Worm (Caenorhabditis elegans) whole organism, midembryonic: Measurements from ENCODE around the gene idpp-16.

ENCODE experiments used
- T22C8.4 ChIP-seq: fragments of 200-800 bp; sonication (Bioruptor generic); IDR thresholded peaks from 2 replicates; pipeline ENCODE4 v1.3.6; 2022; ENCODE audit warnings: missing genetic modification characterization, missing compliant biosample characterization
- flt-1 ChIP-seq: fragments of 200-800 bp; sonication (Bioruptor generic); IDR thresholded peaks from 2 replicates; pipeline ENCODE4 v1.3.6; 2022; ENCODE audit warnings: missing genetic modification characterization, missing compliant biosample characterization
- klf-2 ChIP-seq: fragments of 200-800 bp; sonication (Bioruptor generic); conservative IDR thresholded peaks from 2 replicates; pipeline ENCODE4 v1.3.6; 2022; ENCODE audit warnings: missing genetic modification reagents, missing genetic modification characterization, missing compliant biosample characterization
- ref-1 ChIP-seq: fragments of 200-800 bp; sonication (Bioruptor generic); conservative IDR thresholded peaks from 2 replicates; pipeline ENCODE4 v1.3.6; 2022; ENCODE audit warnings: missing genetic modification reagents, missing genetic modification characterization, missing compliant biosample characterization
- tab-1 ChIP-seq: fragments of 200-800 bp; sonication (Bioruptor generic); IDR thresholded peaks from 2 replicates; pipeline ENCODE4 v1.3.6; 2022; ENCODE audit warnings: missing genetic modification characterization, missing compliant biosample characterization
- ztf-23 ChIP-seq: fragments of 200-800 bp; sonication (Bioruptor generic); IDR thresholded peaks from 2 replicates; pipeline ENCODE4 v1.3.6; 2022; ENCODE audit warnings: missing genetic modification reagents, missing genetic modification characterization, missing compliant biosample characterization

DNA sequence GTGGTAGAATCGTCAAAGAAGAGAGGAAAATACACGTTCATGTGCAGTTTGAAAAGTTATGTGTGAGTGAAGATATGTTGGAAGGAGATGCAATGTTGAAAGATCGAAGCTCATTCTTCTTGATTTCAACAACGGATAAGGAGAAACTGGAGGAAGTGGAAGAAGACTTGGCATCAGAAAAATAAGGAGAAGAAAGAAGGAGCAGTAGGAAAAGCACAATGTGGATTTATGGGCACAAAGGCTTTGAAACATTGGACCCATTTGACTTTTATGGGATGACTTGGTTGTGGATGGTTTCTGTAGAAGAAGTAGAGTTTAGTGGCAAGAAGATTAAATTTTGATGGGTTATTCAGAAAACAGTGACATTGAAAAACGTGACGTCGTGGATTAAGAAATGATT, 13.8 kb upstream of the idpp-16 start:
- TF ChIP-seq T22C8.4 (GFP tag; lab: Robert Waterston, UW) (no peak), tab-1 (GFP tag; lab: Robert Waterston, UW) (no peak), flt-1 (no peak), ztf-23 (no peak), klf-2 (no peak), ref-1 (GFP tag; lab: Robert Waterston, UW) (no peak)
